Fruit fly (Drosophila melanogaster): ENCODE data around the gene CG5916.

- TF ChIP-seq Ets98B (GFP tag; IDR thresholded peaks at IDR 0.05): no peak
- no peak for TF ChIP-seq Pif1A (GFP tag; optimal IDR thresholded peaks at IDR 0.05)
- TF ChIP-seq EcR (GFP tag; optimal IDR thresholded peaks at IDR 0.05): no peak
- no peak for TF ChIP-seq rn (GFP tag; IDR thresholded peaks at IDR 0.05)
- no peak for TF ChIP-seq CG14655 (GFP tag; optimal IDR thresholded peaks at IDR 0.05)
- TF ChIP-seq Pif1B (GFP tag; optimal IDR thresholded peaks at IDR 0.05): no peak
- TF ChIP-seq CG12605 (GFP tag; IDR thresholded peaks at IDR 0.05): no peak
- no peak for TF ChIP-seq fd96Ca (GFP tag; IDR thresholded peaks at IDR 0.05)
- no peak for TF ChIP-seq CG9948 (tag; optimal IDR thresholded peaks at IDR 0.05)
- no peak for TF ChIP-seq CG8301 (tag; optimal IDR thresholded peaks at IDR 0.05)
- TF ChIP-seq D1 (tag; optimal IDR thresholded peaks at IDR 0.05): no peak
Measured at dm6 chr3R:16180476-16181070, 33.7 kb downstream of the CG5916 start, which contains the start of gene CG8927.

All from whole organism, pupa.